Worm (Caenorhabditis elegans) whole organism, L3 larva: ENCODE measurements around the gene sri-63.

Experiments used
- R02D3.7 ChIP-seq: fragments of 150-350 bp; optimal IDR thresholded peaks from 2 replicates; lab custom pipeline; 2014; ENCODE audit warnings: missing biosample characterization, missing genetic modification characterization
- aly-2 ChIP-seq: fragments of 150-350 bp; optimal IDR thresholded peaks from 2 replicates; lab custom pipeline; 2014; ENCODE audit warnings: missing biosample characterization, missing genetic modification characterization
- ceh-16 ChIP-seq: sonication (generic microtip); optimal IDR thresholded peaks from 2 replicates; lab custom pipeline; 2017; ENCODE audit warnings: missing biosample characterization, missing genetic modification characterization
- ceh-82 ChIP-seq: fragments of 150-350 bp; optimal IDR thresholded peaks from 2 replicates; lab custom pipeline; 2014; ENCODE audit warnings: missing biosample characterization, missing genetic modification characterization
- ceh-9 ChIP-seq: sonication (generic microtip); optimal IDR thresholded peaks from 2 replicates; lab custom pipeline; 2018; ENCODE audit warnings: missing biosample characterization, missing genetic modification characterization
- daf-12 ChIP-seq: fragments of 150-350 bp; optimal IDR thresholded peaks from 2 replicates; lab custom pipeline; 2014; ENCODE audit warnings: missing biosample characterization, missing genetic modification reagents, missing genetic modification characterization
- egl-27 ChIP-seq: sonication (generic microtip); optimal IDR thresholded peaks from 4 replicates; lab custom pipeline; 2017; ENCODE audit warnings: missing biosample characterization, missing genetic modification reagents, missing genetic modification characterization
- elt-1 ChIP-seq: fragments of 150-350 bp; optimal IDR thresholded peaks from 2 replicates; lab custom pipeline; 2014; ENCODE audit warnings: missing biosample characterization, missing genetic modification characterization
- elt-2 ChIP-seq: sonication (generic microtip); optimal IDR thresholded peaks from 2 replicates; lab custom pipeline; 2016; ENCODE audit warnings: missing genetic modification reagents, mild to moderate bottlenecking, missing genetic modification characterization, missing compliant biosample characterization
- elt-3 ChIP-seq, 3 experiments: fragments of 150-350 bp in 1 of 3; sonication (generic microtip) in 2 of 3; optimal IDR thresholded peaks; 2 replicates in 2 of 3; 4 replicates in 1 of 3; lab custom pipeline; 2014 to 2017; ENCODE audit warnings: missing biosample characterization in 3 of 3, missing genetic modification characterization in 3 of 3
- fkh-10 ChIP-seq: sonication (generic microtip); optimal IDR thresholded peaks from 2 replicates; lab custom pipeline; 2017; ENCODE audit warnings: missing biosample characterization, missing genetic modification reagents, missing genetic modification characterization
- fkh-2 ChIP-seq: fragments of 150-350 bp; optimal IDR thresholded peaks from 2 replicates; lab custom pipeline; 2014; ENCODE audit warnings: missing biosample characterization, missing genetic modification reagents, missing genetic modification characterization
- fos-1 ChIP-seq: fragments of 150-350 bp; optimal IDR thresholded peaks from 2 replicates; lab custom pipeline; 2014; ENCODE audit warnings: missing biosample characterization, missing genetic modification characterization
- hmg-11 ChIP-seq: sonication (generic microtip); optimal IDR thresholded peaks from 2 replicates; lab custom pipeline; 2016; ENCODE audit warnings: missing genetic modification characterization, missing compliant biosample characterization
- jun-1 ChIP-seq: fragments of 150-350 bp; optimal IDR thresholded peaks from 2 replicates; lab custom pipeline; 2014; ENCODE audit warnings: missing biosample characterization, missing genetic modification reagents, missing genetic modification characterization
- lin-15B ChIP-seq: fragments of 150-350 bp; optimal IDR thresholded peaks from 2 replicates; lab custom pipeline; 2014; ENCODE audit warnings: missing biosample characterization, missing genetic modification characterization
- lsy-12 ChIP-seq: sonication (generic microtip); optimal IDR thresholded peaks from 2 replicates; lab custom pipeline; 2016; ENCODE audit warnings: mild to moderate bottlenecking, missing genetic modification characterization, missing compliant biosample characterization
- mdl-1 ChIP-seq: fragments of 150-350 bp; optimal IDR thresholded peaks from 2 replicates; lab custom pipeline; 2014; ENCODE audit warnings: missing biosample characterization, missing genetic modification characterization
- mml-1 ChIP-seq: fragments of 150-350 bp; sonication (generic microtip); optimal IDR thresholded peaks from 3 replicates; lab custom pipeline; 2014; ENCODE audit warnings: missing biosample characterization, missing genetic modification characterization
- nfya-1 ChIP-seq: sonication (generic microtip); optimal IDR thresholded peaks from 2 replicates; lab custom pipeline; 2017; ENCODE audit warnings: missing genetic modification characterization, mild to moderate bottlenecking, missing compliant biosample characterization, antibody characterized with exemption, moderate library complexity; ENCODE audit not compliant: insufficient read depth
- nhr-11 ChIP-seq: fragments of 150-350 bp; optimal IDR thresholded peaks from 2 replicates; lab custom pipeline; 2014; ENCODE audit warnings: missing biosample characterization, missing genetic modification characterization
- nhr-12 ChIP-seq: fragments of 150-350 bp; optimal IDR thresholded peaks from 2 replicates; lab custom pipeline; 2014; ENCODE audit warnings: missing biosample characterization, missing genetic modification characterization
- nhr-23 ChIP-seq: fragments of 150-350 bp; optimal IDR thresholded peaks from 2 replicates; lab custom pipeline; 2014; ENCODE audit warnings: missing biosample characterization, missing genetic modification reagents, missing genetic modification characterization
- nhr-28 ChIP-seq: fragments of 150-350 bp; optimal IDR thresholded peaks from 2 replicates; lab custom pipeline; 2014; ENCODE audit warnings: missing biosample characterization, missing genetic modification characterization
- nhr-43 ChIP-seq: sonication (generic microtip); optimal IDR thresholded peaks from 2 replicates; lab custom pipeline; 2016; ENCODE audit warnings: mild to moderate bottlenecking, missing genetic modification characterization, missing compliant biosample characterization; ENCODE audit not compliant: poor library complexity, severe bottlenecking
- nhr-67 ChIP-seq: fragments of 150-350 bp; optimal IDR thresholded peaks from 2 replicates; lab custom pipeline; 2014; ENCODE audit warnings: missing biosample characterization, missing genetic modification characterization
- nhr-77 ChIP-seq: fragments of 150-350 bp; optimal IDR thresholded peaks from 2 replicates; lab custom pipeline; 2014; ENCODE audit warnings: missing biosample characterization, missing genetic modification characterization
- pha-4 ChIP-seq: fragments of 150-350 bp; optimal IDR thresholded peaks from 2 replicates; lab custom pipeline; 2014; ENCODE audit warnings: missing biosample characterization, missing genetic modification reagents, missing genetic modification characterization
- pqm-1 ChIP-seq: fragments of 150-350 bp; optimal IDR thresholded peaks from 2 replicates; lab custom pipeline; 2017; ENCODE audit warnings: missing biosample characterization, missing genetic modification characterization, inconsistent platforms
- sea-2 ChIP-seq: fragments of 150-350 bp; sonication (generic microtip); optimal IDR thresholded peaks from 4 replicates; lab custom pipeline; 2014; ENCODE audit warnings: missing biosample characterization, missing genetic modification reagents, missing genetic modification characterization
- skn-1 ChIP-seq: fragments of 150-350 bp; optimal IDR thresholded peaks from 2 replicates; lab custom pipeline; 2014; ENCODE audit warnings: missing biosample characterization, missing genetic modification characterization
- snpc-4 ChIP-seq: fragments of 150-350 bp; optimal IDR thresholded peaks from 2 replicates; lab custom pipeline; 2014; ENCODE audit warnings: missing biosample characterization, missing genetic modification characterization
- tbx-2 ChIP-seq: sonication (generic microtip); optimal IDR thresholded peaks from 2 replicates; lab custom pipeline; 2016; ENCODE audit warnings: mild to moderate bottlenecking, missing genetic modification characterization, missing compliant biosample characterization
- unc-62 ChIP-seq: fragments of 150-350 bp; sonication (generic microtip); optimal IDR thresholded peaks from 4 replicates; lab custom pipeline; 2014; ENCODE audit warnings: missing biosample characterization, missing genetic modification reagents, missing genetic modification characterization
- zag-1 ChIP-seq: fragments of 150-350 bp; optimal IDR thresholded peaks from 2 replicates; lab custom pipeline; 2014; ENCODE audit warnings: missing biosample characterization, missing genetic modification characterization
- ztf-4 ChIP-seq: fragments of 150-350 bp; optimal IDR thresholded peaks from 2 replicates; lab custom pipeline; 2014; ENCODE audit warnings: missing biosample characterization, missing genetic modification characterization

Gene sri-63

DNA sequence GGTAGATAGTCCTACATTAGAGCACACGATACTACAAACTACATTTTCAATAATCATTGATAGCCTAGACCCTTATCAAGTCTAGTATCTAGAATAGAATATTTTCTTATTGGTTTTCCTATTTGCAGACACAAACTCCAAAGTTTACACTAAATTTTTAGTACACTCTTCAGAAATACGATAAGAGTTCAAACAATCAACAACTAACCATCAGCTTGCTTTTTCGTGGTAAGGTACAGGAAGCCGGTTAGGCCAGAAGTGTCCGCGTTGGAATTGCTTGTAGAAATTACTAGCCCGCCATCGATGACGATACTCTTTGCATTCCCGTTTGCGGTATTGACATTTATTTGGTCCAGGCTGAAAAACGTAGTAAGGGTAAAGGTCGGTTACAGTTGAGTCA is 35.1 kb downstream of the sri-63 start, which contains the start of gene Y46D2A.1:
TSS of gene Y46D2A.1 (plus strand) at position 301 of the 400 bp plus-strand sequence.
- TF ChIP-seq lin-15B (no peak), elt-2 (tag; lab: Kevin White, UChicago) (peak; percentile 63)
- TF ChIP-seq, all 47 proteins: peak for 1

ce11 chrII:3323179-3323578 is 36.0 kb downstream of the sri-63 start, which contains the start of gene Y46D2A.2:
Gene Y46D2A.2, minus strand, starts transcription at chrII:3323279.
- TF ChIP-seq elt-3 (tag; optimal IDR thresholded peaks at IDR 0.05; lab: Kevin White, UChicago): no peak
- TF ChIP-seq elt-2 (tag; lab: Kevin White, UChicago): peak; percentile 28
- no peak for TF ChIP-seq fos-1 (tag; lab: Kevin White, UChicago)
- TF ChIP-seq nhr-23 (tag; lab: Kevin White, UChicago): no peak
- no peak for TF ChIP-seq jun-1 (tag; lab: Kevin White, UChicago)

DNA sequence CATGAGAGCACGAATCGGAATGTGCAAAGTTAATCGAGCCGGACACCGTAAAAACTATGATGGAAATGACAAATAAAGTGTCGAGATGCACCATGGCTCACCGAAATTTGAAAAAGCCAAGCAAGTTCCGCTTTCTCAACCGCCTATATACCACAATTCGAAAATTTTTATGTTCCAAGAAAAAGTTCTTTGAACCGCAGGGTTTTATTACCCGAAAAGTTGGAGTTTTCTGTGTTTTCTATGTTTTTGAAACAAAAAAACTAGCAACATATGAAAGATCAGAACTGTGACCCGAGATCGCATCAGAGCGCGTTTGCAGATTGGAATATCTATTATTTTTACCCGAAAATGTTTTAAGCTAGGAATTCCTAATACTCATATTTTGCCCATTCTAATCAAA is 39.9 kb downstream of the sri-63 start, which contains the start of gene Y46D2A.3:
TSS of gene Y46D2A.3 (minus strand) at position 101 of the 400 bp plus-strand sequence.
- TF ChIP-seq zag-1 (tag; lab: Kevin White, UChicago) (no peak), sea-2 (GFP tag; lab: Kevin White, UChicago) (no peak), daf-12 (tag; lab: Kevin White, UChicago) (no peak)

- TF ChIP-seq nhr-12 (tag; lab: Kevin White, UChicago) (no peak), pha-4 (no peak), R02D3.7 (no peak), mml-1 (tag; lab: Kevin White, UChicago) (no peak), ceh-16 (tag; lab: Kevin White, UChicago) (no peak), elt-1 (no peak), nhr-11 (no peak), fkh-10 (GFP tag; lab: Kevin White, UChicago) (no peak), tbx-2 (tag; lab: Kevin White, UChicago) (no peak), fos-1 (tag; lab: Kevin White, UChicago) (no peak), unc-62 (GFP tag; lab: Kevin White, UChicago) (no peak), lin-15B (no peak), ztf-4 (tag; lab: Kevin White, UChicago) (no peak), pqm-1 (tag; lab: Kevin White, UChicago) (no peak), egl-27 (tag; lab: Kevin White, UChicago) (no peak), nhr-77 (tag; lab: Kevin White, UChicago) (no peak), nhr-23 (tag; lab: Kevin White, UChicago) (no peak), aly-2 (no peak), zag-1 (tag; lab: Kevin White, UChicago) (no peak), nhr-43 (tag; lab: Kevin White, UChicago) (no peak)
- TF ChIP-seq, all 47 proteins: peak for 0
Measured at ce11 chrII:3332039-3332438, 44.9 kb downstream of the sri-63 start, which contains the start of gene irld-27. Gene irld-27, plus strand, starts transcription at chrII:3332339.

- TF ChIP-seq unc-62 (GFP tag; lab: Kevin White, UChicago): no peak
- TF ChIP-seq lsy-12 (tag; lab: Kevin White, UChicago): no peak
- no peak for TF ChIP-seq mml-1 (tag; lab: Kevin White, UChicago)
- TF ChIP-seq zag-1 (tag; lab: Kevin White, UChicago): no peak
- TF ChIP-seq ceh-9: no peak
- TF ChIP-seq sea-2 (GFP tag; lab: Kevin White, UChicago): no peak
- TF ChIP-seq fos-1 (tag; lab: Kevin White, UChicago): no peak
- no peak for TF ChIP-seq hmg-11 (tag; lab: Kevin White, UChicago)
- TF ChIP-seq lin-15B: no peak
- no peak for TF ChIP-seq aly-2
- no peak for TF ChIP-seq skn-1 (tag; lab: Kevin White, UChicago)
- no peak for TF ChIP-seq pqm-1 (tag; lab: Kevin White, UChicago)
- TF ChIP-seq, all 47 proteins: peak for 0
Measured at ce11 chrII:3337039-3337438, 49.9 kb downstream of the sri-63 start, which contains the start of gene F14D2.19. Gene F14D2.19, minus strand, starts transcription at chrII:3337139.

- TF ChIP-seq nfya-1 (tag; lab: Kevin White, UChicago) (no peak), ceh-82 (tag; lab: Kevin White, UChicago) (no peak), fos-1 (tag; lab: Kevin White, UChicago) (no peak), nhr-12 (tag; lab: Kevin White, UChicago) (no peak), skn-1 (tag; lab: Kevin White, UChicago) (no peak), ceh-9 (no peak), fkh-2 (tag; lab: Kevin White, UChicago) (no peak), jun-1 (tag; lab: Kevin White, UChicago) (no peak), daf-12 (tag; lab: Kevin White, UChicago) (no peak), ceh-16 (tag; lab: Kevin White, UChicago) (no peak), zag-1 (tag; lab: Kevin White, UChicago) (no peak), snpc-4 (no peak), mdl-1 (tag; lab: Kevin White, UChicago) (no peak), nhr-28 (no peak), pqm-1 (tag; lab: Kevin White, UChicago) (no peak), nhr-67 (tag; lab: Kevin White, UChicago) (no peak), egl-27 (tag; lab: Kevin White, UChicago) (no peak)
Measured at ce11 chrII:3338556-3338955, 51.4 kb downstream of the sri-63 start, which contains the start of gene F14D2.7. Gene F14D2.7, minus strand, starts transcription at chrII:3338656.
